Worm (Caenorhabditis elegans) whole organism, mixed stage, embryonic: ENCODE results near the gene fbxa-73.

Source experiments
- blmp-1 ChIP-seq: fragments of 150-350 bp; optimal IDR thresholded peaks from 2 replicates; lab custom pipeline; 2014; ENCODE audit warnings: missing biosample characterization, missing genetic modification characterization
- elt-3 ChIP-seq: fragments of 150-350 bp; optimal IDR thresholded peaks from 2 replicates; lab custom pipeline; 2014; ENCODE audit warnings: missing biosample characterization, missing genetic modification characterization
- mab-5 ChIP-seq: fragments of 150-350 bp; optimal IDR thresholded peaks from 2 replicates; lab custom pipeline; 2014; ENCODE audit warnings: missing biosample characterization, missing genetic modification characterization
- mep-1 ChIP-seq: fragments of 150-350 bp; optimal IDR thresholded peaks from 2 replicates; lab custom pipeline; 2017; ENCODE audit warnings: missing biosample characterization, missing genetic modification reagents, missing genetic modification characterization, inconsistent platforms
- mls-2 ChIP-seq: sonication (generic microtip); optimal IDR thresholded peaks from 2 replicates; lab custom pipeline; 2016; ENCODE audit warnings: mild to moderate bottlenecking, missing genetic modification characterization, moderate library complexity, missing compliant biosample characterization
- nhr-12 ChIP-seq: fragments of 150-350 bp; optimal IDR thresholded peaks from 2 replicates; lab custom pipeline; 2014; ENCODE audit warnings: missing biosample characterization, missing genetic modification characterization
- nhr-237 ChIP-seq: fragments of 150-350 bp; optimal IDR thresholded peaks from 2 replicates; lab custom pipeline; 2014; ENCODE audit warnings: missing biosample characterization, missing genetic modification characterization
- nhr-28 ChIP-seq: fragments of 150-350 bp; optimal IDR thresholded peaks from 2 replicates; lab custom pipeline; 2014; ENCODE audit warnings: missing biosample characterization, missing genetic modification characterization
- nhr-76 ChIP-seq: sonication (generic microtip); optimal IDR thresholded peaks from 2 replicates; lab custom pipeline; 2017; ENCODE audit warnings: missing biosample characterization, missing genetic modification characterization
- pha-4 ChIP-seq: fragments of 150-350 bp; optimal IDR thresholded peaks from 2 replicates; lab custom pipeline; 2018; ENCODE audit warnings: missing biosample characterization, missing genetic modification reagents, missing genetic modification characterization
- sem-2 ChIP-seq: fragments of 200-800 bp; sonication (Bioruptor generic); optimal IDR thresholded peaks from 2 replicates; lab custom pipeline; 2018; ENCODE audit warnings: mild to moderate bottlenecking, missing genetic modification characterization, missing compliant biosample characterization
- snpc-4 ChIP-seq: fragments of 150-350 bp; optimal IDR thresholded peaks from 2 replicates; lab custom pipeline; 2014; ENCODE audit warnings: missing biosample characterization, missing genetic modification characterization
- sptf-1 ChIP-seq: sonication (generic microtip); optimal IDR thresholded peaks from 2 replicates; lab custom pipeline; 2017; ENCODE audit warnings: mild to moderate bottlenecking, missing genetic modification characterization, moderate library complexity, missing compliant biosample characterization
- unc-62 ChIP-seq: fragments of 150-350 bp; optimal IDR thresholded peaks from 2 replicates; lab custom pipeline; 2014; ENCODE audit warnings: missing biosample characterization, missing genetic modification reagents, missing genetic modification characterization

ce11 chrIII:2304149-2304548 lies 50.9 kb downstream of the fbxa-73 start:
- TF ChIP-seq pha-4: no peak
- no peak for TF ChIP-seq nhr-12
- TF ChIP-seq mab-5 (tag; lab: Kevin White, UChicago): no peak
- no peak for TF ChIP-seq nhr-237
- TF ChIP-seq mep-1 (tag; lab: Kevin White, UChicago): no peak
- no peak for TF ChIP-seq unc-62 (GFP tag; lab: Kevin White, UChicago)
- TF ChIP-seq snpc-4 (tag; lab: Kevin White, UChicago): no peak
- no peak for TF ChIP-seq nhr-28 (tag; lab: Kevin White, UChicago)
- no peak for TF ChIP-seq nhr-76 (tag; lab: Kevin White, UChicago)
- TF ChIP-seq elt-3 (tag; lab: Kevin White, UChicago): no peak
- TF ChIP-seq mls-2 (tag; lab: Kevin White, UChicago): no peak
- no peak for TF ChIP-seq sem-2 (GFP tag; lab: Kevin White, UChicago)
- TF ChIP-seq blmp-1 (tag; lab: Kevin White, UChicago): no peak
- no peak for TF ChIP-seq sptf-1 (tag; lab: Kevin White, UChicago)
